Worm (Caenorhabditis elegans) whole organism, L1 larva: ENCODE measurements around the gene knl-1.
A peak's percentile ranks its signal among the peaks of the same experiment; 100 is the strongest.

ENCODE experiments used
- ceh-88 ChIP-seq: fragments of 200-800 bp; sonication (Bioruptor generic); IDR thresholded peaks from 2 replicates; pipeline ENCODE4 v1.3.6; 2022; ENCODE audit warnings: missing genetic modification characterization, missing compliant biosample characterization
- lsy-2 ChIP-seq, 2 experiments: fragments of 150-350 bp; optimal IDR thresholded peaks; 2 replicates each; lab custom pipeline; 2014; ENCODE audit warnings: missing biosample characterization in 2 of 2, missing genetic modification characterization in 2 of 2
- nhr-20 ChIP-seq: sonication (generic microtip); optimal IDR thresholded peaks from 2 replicates; lab custom pipeline; 2016; ENCODE audit warnings: mild to moderate bottlenecking, missing genetic modification characterization, missing compliant biosample characterization

- TF ChIP-seq lsy-2 (tag; optimal IDR thresholded peaks at IDR 0.05; lab: Kevin White, UChicago) = no peak
- peak; percentile 12 for TF ChIP-seq nhr-20
- no peak for TF ChIP-seq ceh-88 (GFP tag; lab: Robert Waterston, UW)
Measured at ce11 chrIII:8240247-8240646, 10.2 kb upstream of the knl-1 start.
